Worm (Caenorhabditis elegans) whole organism, dauer: Measurements from ENCODE around the gene scd-2.

Experiments used
- unc-62 ChIP-seq: sonication (generic microtip); optimal IDR thresholded peaks from 2 replicates; lab custom pipeline; 2017; ENCODE audit warnings: missing biosample characterization, missing genetic modification reagents, missing genetic modification characterization

The scd-2 gene

ce11 chrV:6645810-6646209, 12.8 kb downstream of the scd-2 start:
- TF ChIP-seq unc-62 (GFP tag; lab: Kevin White, UChicago), result no peak

ce11 chrV:6649317-6649716, 16.3 kb downstream of the scd-2 start, which contains the start of gene T10H9.1:
Gene T10H9.1, plus strand, starts transcription at chrV:6649617.
- TF ChIP-seq unc-62 (GFP tag; lab: Kevin White, UChicago), result no peak

- TF ChIP-seq unc-62 (GFP tag; lab: Kevin White, UChicago), result no peak
These were observed 17.5 kb downstream of the scd-2 start for ce11 chrV:6650508-6650907.

ce11 chrV:6652051-6652450, 19.0 kb downstream of the scd-2 start, which contains the start of gene T10H9.8:
Gene T10H9.8, plus strand, starts transcription at chrV:6652351.
- no peak for TF ChIP-seq unc-62 (GFP tag; lab: Kevin White, UChicago)

ce11 chrV:6655174-6655573, 22.1 kb downstream of the scd-2 start, which contains the start of gene syx-18:
Gene syx-18, minus strand, starts transcription at chrV:6655449.
- TF ChIP-seq unc-62 (GFP tag; lab: Kevin White, UChicago), result no peak

ce11 chrV:6656451-6657115, 23.6 kb downstream of the scd-2 start, which contains the start of gene snb-1:
Gene snb-1, minus strand, starts transcription at chrV:6656501.
- no peak for TF ChIP-seq unc-62 (GFP tag; lab: Kevin White, UChicago)

- TF ChIP-seq unc-62 (GFP tag; lab: Kevin White, UChicago), result no peak
These were observed 24.7 kb downstream of the scd-2 start for ce11 chrV:6657532-6658259.

ce11 chrV:6658765-6659164, 25.7 kb downstream of the scd-2 start:
- no peak for TF ChIP-seq unc-62 (GFP tag; lab: Kevin White, UChicago)

- no peak for TF ChIP-seq unc-62 (GFP tag; lab: Kevin White, UChicago)
These were observed 26.5 kb downstream of the scd-2 start for ce11 chrV:6659533-6659932.

ce11 chrV:6661658-6662057, 28.6 kb downstream of the scd-2 start:
- no peak for TF ChIP-seq unc-62 (GFP tag; lab: Kevin White, UChicago)

- TF ChIP-seq unc-62 (GFP tag; lab: Kevin White, UChicago), result no peak
These were observed 29.5 kb downstream of the scd-2 start for ce11 chrV:6662505-6662904.

ce11 chrV:6665751-6666150, 32.7 kb downstream of the scd-2 start, which contains the start of gene pmp-5:
Gene pmp-5, minus strand, starts transcription at chrV:6665813.
- TF ChIP-seq unc-62 (GFP tag; lab: Kevin White, UChicago), result no peak

- no peak for TF ChIP-seq unc-62 (GFP tag; lab: Kevin White, UChicago)
These were observed 33.5 kb downstream of the scd-2 start for ce11 chrV:6666557-6666956.

- no peak for TF ChIP-seq unc-62 (GFP tag; lab: Kevin White, UChicago)
These were observed 35.7 kb downstream of the scd-2 start, which contains the start of gene str-180 for ce11 chrV:6668741-6669140. Gene str-180, minus strand, starts transcription at chrV:6668841.

ce11 chrV:6669520-6669919, 36.5 kb downstream of the scd-2 start, which contains the start of gene cest-28:
Gene cest-28, plus strand, starts transcription at chrV:6669820.
- no peak for TF ChIP-seq unc-62 (GFP tag; lab: Kevin White, UChicago)

- no peak for TF ChIP-seq unc-62 (GFP tag; lab: Kevin White, UChicago)
These were observed 40.9 kb downstream of the scd-2 start, which contains the start of gene cest-31 for ce11 chrV:6673967-6674366. Gene cest-31, plus strand, starts transcription at chrV:6674267.
